Fruit fly (Drosophila melanogaster): ENCODE results near the gene CG3982.

DNA sequence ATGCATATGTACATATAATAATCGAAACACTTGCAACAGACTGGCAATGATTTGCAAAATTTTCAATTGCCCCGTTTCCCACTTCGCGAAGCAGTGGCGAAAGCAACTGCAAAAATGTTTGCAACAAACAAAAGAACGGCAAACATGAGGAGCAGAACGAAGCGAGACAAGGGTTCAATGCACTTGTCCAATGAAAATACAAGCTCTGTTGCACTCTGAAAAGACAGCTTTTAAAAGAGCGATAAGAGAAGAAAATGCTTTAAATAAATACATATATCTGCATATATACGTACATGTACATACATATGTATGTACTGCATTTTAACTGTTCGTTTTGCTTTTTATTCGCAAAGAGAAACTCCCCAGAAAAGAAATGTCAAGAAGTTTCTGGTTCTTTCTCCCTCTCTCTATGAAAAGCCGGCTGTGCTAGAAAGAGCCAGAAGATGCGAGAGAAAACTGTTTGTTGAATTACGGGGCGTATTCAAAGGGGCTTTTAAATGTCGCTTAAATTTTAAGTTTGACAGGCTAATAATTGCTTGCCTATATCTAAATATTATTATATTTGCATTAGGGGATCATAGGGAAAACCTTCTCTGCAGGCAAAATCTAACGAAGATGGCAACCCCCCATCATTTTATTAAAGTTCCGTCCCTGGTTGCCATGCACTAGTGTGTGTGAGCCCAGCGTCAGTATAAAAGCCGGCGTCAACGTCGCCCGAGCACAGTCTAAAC is 33.7 kb downstream of the CG3982 start, which contains the start of gene Hsp27:
- TF ChIP-seq Myc (optimal IDR thresholded peaks at IDR 0.05) = no peak
- TF ChIP-seq psq (optimal IDR thresholded peaks at IDR 0.05) = no peak
- no peak for TF ChIP-seq insv (optimal IDR thresholded peaks at IDR 0.05)
- TF ChIP-seq h (optimal IDR thresholded peaks at IDR 0.05) = no peak
- no peak for TF ChIP-seq Sin3A (optimal IDR thresholded peaks at IDR 0.05)

All from Kc167 (cell line).